Worm (Caenorhabditis elegans) whole organism, L2 larva: Measurements from ENCODE around the gene srbc-71.
A peak's percentile ranks its signal among the peaks of the same experiment; 100 is the strongest.

Experiments used
- C34F6.9 ChIP-seq: fragments of 150-350 bp; optimal IDR thresholded peaks from 2 replicates; lab custom pipeline; 2014; ENCODE audit warnings: missing biosample characterization, missing genetic modification characterization
- F13H6.1 ChIP-seq: sonication (generic microtip); optimal IDR thresholded peaks from 2 replicates; lab custom pipeline; 2016; ENCODE audit warnings: missing genetic modification characterization, missing compliant biosample characterization
- R02D3.7 ChIP-seq: fragments of 150-350 bp; optimal IDR thresholded peaks from 2 replicates; lab custom pipeline; 2014; ENCODE audit warnings: missing biosample characterization, missing genetic modification characterization
- Y55F3AM.14 ChIP-seq: fragments of 200-800 bp; sonication (Bioruptor generic); optimal IDR thresholded peaks from 2 replicates; lab custom pipeline; 2018; ENCODE audit warnings: mild to moderate bottlenecking, missing genetic modification characterization, missing compliant biosample characterization
- ZK546.5 ChIP-seq: sonication (generic microtip); optimal IDR thresholded peaks from 2 replicates; lab custom pipeline; 2017; ENCODE audit warnings: missing biosample characterization, missing genetic modification characterization
- alr-1 ChIP-seq: fragments of 150-350 bp; optimal IDR thresholded peaks from 2 replicates; lab custom pipeline; 2014; ENCODE audit warnings: missing biosample characterization, missing genetic modification characterization
- aly-2 ChIP-seq: fragments of 150-350 bp; optimal IDR thresholded peaks from 2 replicates; lab custom pipeline; 2014; ENCODE audit warnings: missing biosample characterization, missing genetic modification characterization
- ama-1 ChIP-seq: fragments of 150-350 bp; optimal IDR thresholded peaks from 2 replicates; lab custom pipeline; 2018; ENCODE audit warnings: inconsistent platforms
- blmp-1 ChIP-seq: sonication (generic microtip); optimal IDR thresholded peaks from 2 replicates; lab custom pipeline; 2017; ENCODE audit warnings: missing genetic modification characterization, mild to moderate bottlenecking, missing compliant biosample characterization, antibody characterized with exemption, moderate library complexity; ENCODE audit not compliant: insufficient read depth
- ceh-16 ChIP-seq: fragments of 150-350 bp; optimal IDR thresholded peaks from 2 replicates; lab custom pipeline; 2014; ENCODE audit warnings: missing biosample characterization, missing genetic modification characterization
- ceh-82 ChIP-seq: fragments of 150-350 bp; optimal IDR thresholded peaks from 2 replicates; lab custom pipeline; 2014; ENCODE audit warnings: missing biosample characterization, missing genetic modification characterization
- crh-2 ChIP-seq: sonication (generic microtip); optimal IDR thresholded peaks from 2 replicates; lab custom pipeline; 2017; ENCODE audit warnings: missing biosample characterization, missing genetic modification characterization
- dmd-4 ChIP-seq: sonication (generic microtip); optimal IDR thresholded peaks from 2 replicates; lab custom pipeline; 2017; ENCODE audit warnings: missing biosample characterization, missing genetic modification characterization
- egl-27 ChIP-seq: sonication (generic microtip); optimal IDR thresholded peaks from 3 replicates; lab custom pipeline; 2017; ENCODE audit warnings: missing biosample characterization, missing genetic modification reagents, missing genetic modification characterization
- elt-1 ChIP-seq: fragments of 150-350 bp; optimal IDR thresholded peaks from 2 replicates; lab custom pipeline; 2014; ENCODE audit warnings: missing biosample characterization, missing genetic modification characterization
- elt-3 ChIP-seq: sonication (generic microtip); optimal IDR thresholded peaks from 2 replicates; lab custom pipeline; 2017; ENCODE audit warnings: missing biosample characterization, missing genetic modification characterization
- fos-1 ChIP-seq: fragments of 150-350 bp; optimal IDR thresholded peaks from 2 replicates; lab custom pipeline; 2014; ENCODE audit warnings: missing biosample characterization, missing genetic modification characterization
- gmeb-1 ChIP-seq: fragments of 150-350 bp; optimal IDR thresholded peaks from 2 replicates; lab custom pipeline; 2014; ENCODE audit warnings: missing biosample characterization, missing genetic modification characterization
- lin-11 ChIP-seq: fragments of 150-350 bp; sonication (generic microtip); optimal IDR thresholded peaks from 2 replicates; lab custom pipeline; 2014; ENCODE audit warnings: missing biosample characterization, missing genetic modification characterization, inconsistent platforms, mixed read lengths
- lin-13 ChIP-seq: fragments of 150-350 bp; optimal IDR thresholded peaks from 2 replicates; lab custom pipeline; 2014; ENCODE audit warnings: missing biosample characterization, missing genetic modification reagents, missing genetic modification characterization
- lin-39 ChIP-seq: fragments of 150-350 bp; optimal IDR thresholded peaks from 2 replicates; lab custom pipeline; 2014; ENCODE audit warnings: missing biosample characterization, missing genetic modification reagents, missing genetic modification characterization
- lsy-2 ChIP-seq, 2 experiments: fragments of 150-350 bp in 1 of 2; sonication (generic microtip) in 1 of 2; optimal IDR thresholded peaks; 2 replicates each; lab custom pipeline; 2014 to 2017; ENCODE audit warnings: missing biosample characterization in 2 of 2, missing genetic modification characterization in 2 of 2
- mab-5 ChIP-seq: fragments of 150-350 bp; optimal IDR thresholded peaks from 2 replicates; lab custom pipeline; 2014; ENCODE audit warnings: missing biosample characterization, missing genetic modification characterization
- mbf-1 ChIP-seq: sonication (generic microtip); optimal IDR thresholded peaks from 2 replicates; lab custom pipeline; 2017; ENCODE audit warnings: missing biosample characterization, missing genetic modification characterization
- mdl-1 ChIP-seq, 2 experiments: fragments of 150-350 bp in 1 of 2; sonication (generic microtip) in 1 of 2; optimal IDR thresholded peaks; 2 replicates each; lab custom pipeline; 2017; ENCODE audit warnings: missing biosample characterization in 2 of 2, missing genetic modification characterization in 2 of 2
- nhr-10 ChIP-seq: sonication (generic microtip); optimal IDR thresholded peaks from 2 replicates; lab custom pipeline; 2017; ENCODE audit warnings: missing biosample characterization, missing genetic modification characterization
- nhr-11 ChIP-seq: fragments of 150-350 bp; optimal IDR thresholded peaks from 2 replicates; lab custom pipeline; 2014; ENCODE audit warnings: missing biosample characterization, missing genetic modification characterization
- nhr-12 ChIP-seq: fragments of 150-350 bp; optimal IDR thresholded peaks from 2 replicates; lab custom pipeline; 2014; ENCODE audit warnings: missing biosample characterization, missing genetic modification characterization
- nhr-129 ChIP-seq: fragments of 150-350 bp; optimal IDR thresholded peaks from 2 replicates; lab custom pipeline; 2014; ENCODE audit warnings: missing biosample characterization, missing genetic modification characterization
- nhr-21 ChIP-seq: fragments of 150-350 bp; optimal IDR thresholded peaks from 2 replicates; lab custom pipeline; 2014; ENCODE audit warnings: missing biosample characterization, missing genetic modification characterization
- nhr-23 ChIP-seq: fragments of 150-350 bp; optimal IDR thresholded peaks from 2 replicates; lab custom pipeline; 2014; ENCODE audit warnings: missing biosample characterization, missing genetic modification reagents, missing genetic modification characterization
- nhr-237 ChIP-seq: fragments of 150-350 bp; optimal IDR thresholded peaks from 2 replicates; lab custom pipeline; 2014; ENCODE audit warnings: missing biosample characterization, missing genetic modification characterization
- nhr-25 ChIP-seq: fragments of 150-350 bp; sonication (generic microtip); optimal IDR thresholded peaks from 3 replicates; lab custom pipeline; 2014; ENCODE audit warnings: missing biosample characterization, missing genetic modification characterization
- nhr-6 ChIP-seq: fragments of 150-350 bp; optimal IDR thresholded peaks from 2 replicates; lab custom pipeline; 2014; ENCODE audit warnings: missing biosample characterization, missing genetic modification characterization
- nhr-77 ChIP-seq: fragments of 150-350 bp; optimal IDR thresholded peaks from 2 replicates; lab custom pipeline; 2014; ENCODE audit warnings: missing biosample characterization, missing genetic modification characterization
- peb-1 ChIP-seq: fragments of 150-350 bp; optimal IDR thresholded peaks from 2 replicates; lab custom pipeline; 2014; ENCODE audit warnings: missing biosample characterization, missing genetic modification characterization
- sem-4 ChIP-seq: fragments of 150-350 bp; optimal IDR thresholded peaks from 2 replicates; lab custom pipeline; 2014; ENCODE audit warnings: missing biosample characterization, missing genetic modification reagents, missing genetic modification characterization
- skn-1 ChIP-seq: sonication (generic microtip); optimal IDR thresholded peaks from 2 replicates; lab custom pipeline; 2017; ENCODE audit warnings: missing biosample characterization, missing genetic modification characterization
- sma-3 ChIP-seq: sonication (generic microtip); optimal IDR thresholded peaks from 2 replicates; lab custom pipeline; 2016; ENCODE audit warnings: missing genetic modification reagents, missing genetic modification characterization, missing compliant biosample characterization
- sma-9 ChIP-seq, 2 experiments: fragments of 150-350 bp in 1 of 2; sonication (generic microtip) in 1 of 2; optimal IDR thresholded peaks; 2 replicates each; lab custom pipeline; 2014 to 2016; ENCODE audit warnings: missing genetic modification characterization in 2 of 2, mild to moderate bottlenecking in 1 of 2, missing biosample characterization in 1 of 2, missing compliant biosample characterization in 1 of 2, missing genetic modification reagents in 1 of 2, moderate library complexity in 1 of 2
- snpc-4 ChIP-seq: fragments of 150-350 bp; optimal IDR thresholded peaks from 2 replicates; lab custom pipeline; 2014; ENCODE audit warnings: missing biosample characterization, missing genetic modification characterization
- unc-39 ChIP-seq: fragments of 150-350 bp; optimal IDR thresholded peaks from 2 replicates; lab custom pipeline; 2014; ENCODE audit warnings: missing biosample characterization, missing genetic modification characterization
- unc-55 ChIP-seq: fragments of 150-350 bp; sonication (generic microtip); optimal IDR thresholded peaks from 3 replicates; lab custom pipeline; 2014; ENCODE audit warnings: missing biosample characterization, missing genetic modification reagents, missing genetic modification characterization
- unc-62 ChIP-seq: fragments of 150-350 bp; optimal IDR thresholded peaks from 2 replicates; lab custom pipeline; 2014; ENCODE audit warnings: missing biosample characterization, missing genetic modification reagents, missing genetic modification characterization
- zag-1 ChIP-seq: fragments of 150-350 bp; optimal IDR thresholded peaks from 2 replicates; lab custom pipeline; 2014; ENCODE audit warnings: missing biosample characterization, missing genetic modification characterization
- ztf-1 ChIP-seq: fragments of 200-800 bp; sonication (Bioruptor generic); conservative IDR thresholded peaks from 2 replicates; pipeline ENCODE4 v1.3.6; 2022; ENCODE audit warnings: missing genetic modification characterization, missing compliant biosample characterization
- ztf-11 ChIP-seq: sonication (generic microtip); optimal IDR thresholded peaks from 2 replicates; lab custom pipeline; 2017; ENCODE audit warnings: missing biosample characterization, missing genetic modification characterization
- ztf-4 ChIP-seq: fragments of 150-350 bp; optimal IDR thresholded peaks from 2 replicates; lab custom pipeline; 2014; ENCODE audit warnings: missing biosample characterization, missing genetic modification characterization

srbc-71 gene

ce11 chrIV:4247770-4248169, 22.0 kb upstream of the srbc-71 start, which contains the start of gene ama-1:
TSS of gene ama-1 (plus strand) at chrIV:4248070.
- TF ChIP-seq egl-27 (tag; lab: Kevin White, UChicago) (no peak), sma-3 (no peak), fos-1 (tag; lab: Kevin White, UChicago) (no peak), lsy-2 (tag; optimal IDR thresholded peaks at IDR 0.05; lab: Kevin White, UChicago) (no peak), gmeb-1 (no peak), alr-1 (tag; lab: Kevin White, UChicago) (no peak), nhr-25 (no peak), nhr-11 (tag; lab: Kevin White, UChicago) (no peak), lin-39 (tag; lab: Kevin White, UChicago) (no peak), nhr-129 (tag; lab: Kevin White, UChicago) (no peak), ceh-16 (tag; lab: Kevin White, UChicago) (no peak), peb-1 (tag; lab: Kevin White, UChicago) (no peak), lin-11 (tag; lab: Kevin White, UChicago) (no peak), lin-13 (GFP tag; lab: Kevin White, UChicago) (no peak)

ce11 chrIV:4247334-4247733, 21.6 kb upstream of the srbc-71 start:
- peak; percentile 65 for TF ChIP-seq gmeb-1
- TF ChIP-seq mbf-1 (tag; lab: Kevin White, UChicago) = no peak
- TF ChIP-seq sma-3 = peak; percentile 20
- TF ChIP-seq elt-3 = no peak
- TF ChIP-seq zag-1 (tag; lab: Kevin White, UChicago) = no peak
- TF ChIP-seq nhr-12 (tag; lab: Kevin White, UChicago) = no peak
- no peak for TF ChIP-seq ceh-82
- no peak for TF ChIP-seq lin-39 (tag; lab: Kevin White, UChicago)
- no peak for TF ChIP-seq elt-1 (tag; lab: Kevin White, UChicago)
- peak; percentile 66 for TF ChIP-seq sma-9 (GFP tag; optimal IDR thresholded peaks at IDR 0.05; lab: Kevin White, UChicago)
- no peak for TF ChIP-seq sma-9 (tag; optimal IDR thresholded peaks at IDR 0.05; lab: Kevin White, UChicago)
- TF ChIP-seq nhr-77 (tag; lab: Kevin White, UChicago) = no peak
- TF ChIP-seq F13H6.1 (tag; lab: Kevin White, UChicago) = peak; percentile 20
- TF ChIP-seq mdl-1 (tag; optimal IDR thresholded peaks at IDR 0.05; lab: Kevin White, UChicago) = no peak
- no peak for TF ChIP-seq nhr-11 (tag; lab: Kevin White, UChicago)
- TF ChIP-seq nhr-10 (tag; lab: Kevin White, UChicago) = no peak
- TF ChIP-seq nhr-6 (tag; lab: Kevin White, UChicago) = no peak
- TF ChIP-seq ZK546.5 (tag; lab: Kevin White, UChicago) = no peak
- no peak for TF ChIP-seq dmd-4 (tag; lab: Kevin White, UChicago)
- TF ChIP-seq ztf-11 (tag; lab: Kevin White, UChicago) = no peak
- peak; percentile 42 for TF ChIP-seq snpc-4
- TF ChIP-seq unc-39 = no peak
- TF ChIP-seq nhr-237 (tag; lab: Kevin White, UChicago) = no peak
- no peak for TF ChIP-seq alr-1 (tag; lab: Kevin White, UChicago)
- no peak for TF ChIP-seq ama-1 (lab: Kevin White, UChicago)
- TF ChIP-seq lsy-2 (tag; optimal IDR thresholded peaks at IDR 0.05; lab: Kevin White, UChicago) = peak; percentile 39 to 85
- TF ChIP-seq peb-1 (tag; lab: Kevin White, UChicago) = no peak
- peak; percentile 78 for TF ChIP-seq unc-55 (GFP tag; lab: Kevin White, UChicago)
- TF ChIP-seq mab-5 = no peak
- TF ChIP-seq ztf-4 = no peak
- TF ChIP-seq skn-1 (tag; lab: Kevin White, UChicago) = no peak
- TF ChIP-seq aly-2 (tag; lab: Kevin White, UChicago) = no peak
- TF ChIP-seq lin-13 (GFP tag; lab: Kevin White, UChicago) = peak; percentile 35
- no peak for TF ChIP-seq blmp-1
- no peak for TF ChIP-seq Y55F3AM.14
- no peak for TF ChIP-seq nhr-129 (tag; lab: Kevin White, UChicago)
- peak; percentile 11 for TF ChIP-seq crh-2
- peak; percentile 19 for TF ChIP-seq lin-11 (tag; lab: Kevin White, UChicago)
- peak; percentile 33 for TF ChIP-seq nhr-25
- no peak for TF ChIP-seq egl-27 (tag; lab: Kevin White, UChicago)
- TF ChIP-seq sem-4 (tag; lab: Kevin White, UChicago) = no peak
- no peak for TF ChIP-seq ztf-1 (GFP tag; lab: Robert Waterston, UW)
- peak; percentile 40 for TF ChIP-seq nhr-21 (tag; lab: Kevin White, UChicago)
- peak; percentile 51 for TF ChIP-seq C34F6.9 (tag; lab: Kevin White, UChicago)
- no peak for TF ChIP-seq ceh-16 (tag; lab: Kevin White, UChicago)
- TF ChIP-seq unc-62 (GFP tag; lab: Kevin White, UChicago) = no peak
- TF ChIP-seq fos-1 (tag; lab: Kevin White, UChicago) = no peak
- TF ChIP-seq R02D3.7 (tag; lab: Kevin White, UChicago) = no peak
- TF ChIP-seq nhr-23 (tag; lab: Kevin White, UChicago) = no peak
